Worm (Caenorhabditis elegans) whole organism, L4 larva: ENCODE data around the gene B0507.9.
A peak's percentile ranks its signal among the peaks of the same experiment; 100 is the strongest.

ENCODE experiments used
- D1046.2 ChIP-seq: fragments of 200-800 bp; sonication (Bioruptor generic); IDR thresholded peaks from 2 replicates; pipeline ENCODE4 v1.3.6; 2022; ENCODE audit warnings: missing genetic modification characterization, missing compliant biosample characterization
- F10B5.3 ChIP-seq: sonication (generic microtip); optimal IDR thresholded peaks from 2 replicates; lab custom pipeline; 2016; ENCODE audit warnings: mild to moderate bottlenecking, missing genetic modification characterization, missing compliant biosample characterization
- T20F7.1 ChIP-seq: fragments of 200-800 bp; sonication (Bioruptor generic); optimal IDR thresholded peaks from 2 replicates; lab custom pipeline; 2018; ENCODE audit warnings: mild to moderate bottlenecking, missing genetic modification characterization, missing compliant biosample characterization
- Y105C5A.15 ChIP-seq: fragments of 200-800 bp; sonication (Bioruptor generic); IDR thresholded peaks from 2 replicates; pipeline ENCODE4 v1.3.6; 2022; ENCODE audit warnings: missing genetic modification characterization, missing compliant biosample characterization
- Y75B8A.6 ChIP-seq: fragments of 200-800 bp; sonication (Bioruptor generic); IDR thresholded peaks from 2 replicates; pipeline ENCODE4 v1.3.6; 2022; ENCODE audit warnings: missing genetic modification reagents, missing genetic modification characterization, missing compliant biosample characterization
- ZK546.5 ChIP-seq, 2 experiments: sonication (generic microtip); optimal IDR thresholded peaks; 2 replicates each; lab custom pipeline; 2017; ENCODE audit warnings: missing biosample characterization in 2 of 2, missing genetic modification characterization in 2 of 2
- aly-2 ChIP-seq: sonication (generic microtip); optimal IDR thresholded peaks from 2 replicates; lab custom pipeline; 2018; ENCODE audit warnings: missing biosample characterization, missing genetic modification characterization
- attf-4 ChIP-seq: sonication (generic microtip); optimal IDR thresholded peaks from 3 replicates; lab custom pipeline; 2017; ENCODE audit warnings: missing biosample characterization, missing genetic modification characterization
- ceh-20 ChIP-seq: fragments of 200-800 bp; sonication (Bioruptor generic); IDR thresholded peaks from 2 replicates; pipeline ENCODE4 v1.3.6; 2022; ENCODE audit warnings: missing genetic modification reagents, missing genetic modification characterization, missing compliant biosample characterization
- ceh-28 ChIP-seq: fragments of 150-350 bp; optimal IDR thresholded peaks from 2 replicates; lab custom pipeline; 2014; ENCODE audit warnings: missing biosample characterization, missing genetic modification reagents, missing genetic modification characterization
- ceh-32 ChIP-seq: sonication (generic microtip); optimal IDR thresholded peaks from 2 replicates; lab custom pipeline; 2016; ENCODE audit warnings: mild to moderate bottlenecking, missing genetic modification characterization, missing compliant biosample characterization; ENCODE audit not compliant: poor library complexity
- ceh-62 ChIP-seq: sonication (generic microtip); optimal IDR thresholded peaks from 2 replicates; lab custom pipeline; 2017; ENCODE audit warnings: missing biosample characterization, missing genetic modification characterization
- daf-12 ChIP-seq: fragments of 150-350 bp; optimal IDR thresholded peaks from 2 replicates; lab custom pipeline; 2014; ENCODE audit warnings: missing biosample characterization, missing genetic modification reagents, missing genetic modification characterization
- daf-16 ChIP-seq, 3 experiments: sonication (generic microtip); optimal IDR thresholded peaks; 2 replicates each; lab custom pipeline; 2016 to 2017; ENCODE audit warnings: missing genetic modification characterization in 3 of 3, missing genetic modification reagents in 3 of 3, mild to moderate bottlenecking in 2 of 3, missing compliant biosample characterization in 2 of 3, missing biosample characterization in 1 of 3, moderate library complexity in 1 of 3
- daf-8 ChIP-seq: fragments of 200-800 bp; sonication (Bioruptor generic); IDR thresholded peaks from 2 replicates; pipeline ENCODE4 v1.3.6; 2022; ENCODE audit warnings: missing genetic modification characterization, missing compliant biosample characterization
- dmd-6 ChIP-seq: fragments of 200-800 bp; sonication (Bioruptor generic); IDR thresholded peaks from 2 replicates; pipeline ENCODE4 v1.3.6; 2022; ENCODE audit warnings: missing genetic modification reagents, missing genetic modification characterization, missing compliant biosample characterization
- dmd-9 ChIP-seq: fragments of 200-800 bp; sonication (Bioruptor generic); IDR thresholded peaks from 2 replicates; pipeline ENCODE4 v1.3.6; 2022; ENCODE audit warnings: missing genetic modification reagents, missing genetic modification characterization, missing compliant biosample characterization
- dve-1 ChIP-seq: sonication (generic microtip); optimal IDR thresholded peaks from 2 replicates; lab custom pipeline; 2017; ENCODE audit warnings: antibody characterized with exemption, mild to moderate bottlenecking, missing genetic modification characterization, missing compliant biosample characterization; ENCODE audit not compliant: insufficient read depth
- egl-43 ChIP-seq: fragments of 200-800 bp; sonication (Bioruptor generic); IDR thresholded peaks from 2 replicates; pipeline ENCODE4 v1.3.6; 2022; ENCODE audit warnings: missing genetic modification reagents, missing genetic modification characterization, missing compliant biosample characterization
- hlh-11 ChIP-seq: fragments of 200-800 bp; sonication (Bioruptor generic); optimal IDR thresholded peaks from 2 replicates; lab custom pipeline; 2018; ENCODE audit warnings: mild to moderate bottlenecking, missing genetic modification characterization, missing compliant biosample characterization
- jun-1 ChIP-seq: fragments of 150-350 bp; optimal IDR thresholded peaks from 2 replicates; lab custom pipeline; 2014; ENCODE audit warnings: missing biosample characterization, missing genetic modification reagents, missing genetic modification characterization
- lin-1 ChIP-seq: fragments of 200-800 bp; sonication (Bioruptor generic); IDR thresholded peaks from 2 replicates; pipeline ENCODE4 v1.3.6; 2022; ENCODE audit warnings: missing genetic modification reagents, missing genetic modification characterization, missing compliant biosample characterization
- lin-29 ChIP-seq: fragments of 200-800 bp; sonication (Bioruptor generic); IDR thresholded peaks from 2 replicates; pipeline ENCODE4 v1.3.6; 2022; ENCODE audit warnings: missing genetic modification reagents, missing genetic modification characterization, missing compliant biosample characterization
- lin-39 ChIP-seq: fragments of 150-350 bp; optimal IDR thresholded peaks from 2 replicates; lab custom pipeline; 2014; ENCODE audit warnings: missing biosample characterization, missing genetic modification reagents, missing genetic modification characterization
- lir-3 ChIP-seq: sonication (generic microtip); optimal IDR thresholded peaks from 2 replicates; lab custom pipeline; 2016; ENCODE audit warnings: mild to moderate bottlenecking, missing genetic modification characterization, missing compliant biosample characterization
- lsy-2 ChIP-seq, 2 experiments: fragments of 150-350 bp in 1 of 2; sonication (generic microtip) in 1 of 2; optimal IDR thresholded peaks; 2 replicates each; lab custom pipeline; 2014 to 2017; ENCODE audit warnings: missing biosample characterization in 2 of 2, missing genetic modification characterization in 2 of 2
- mep-1 ChIP-seq: fragments of 150-350 bp; sonication (generic microtip); optimal IDR thresholded peaks from 3 replicates; lab custom pipeline; 2014; ENCODE audit warnings: missing biosample characterization, missing genetic modification characterization
- mxl-3 ChIP-seq: fragments of 200-800 bp; sonication (Bioruptor generic); optimal IDR thresholded peaks from 2 replicates; lab custom pipeline; 2018; ENCODE audit warnings: mild to moderate bottlenecking, missing genetic modification characterization, missing compliant biosample characterization
- nhr-10 ChIP-seq: fragments of 150-350 bp; optimal IDR thresholded peaks from 2 replicates; lab custom pipeline; 2014; ENCODE audit warnings: missing biosample characterization, missing genetic modification characterization
- nhr-102 ChIP-seq: sonication (generic microtip); optimal IDR thresholded peaks from 2 replicates; lab custom pipeline; 2016; ENCODE audit warnings: mild to moderate bottlenecking, missing genetic modification characterization, moderate library complexity, missing compliant biosample characterization
- nhr-11 ChIP-seq: fragments of 150-350 bp; optimal IDR thresholded peaks from 2 replicates; lab custom pipeline; 2014; ENCODE audit warnings: missing biosample characterization, missing genetic modification characterization
- nhr-25 ChIP-seq: sonication (generic microtip); optimal IDR thresholded peaks from 2 replicates; lab custom pipeline; 2017; ENCODE audit warnings: missing genetic modification characterization, mild to moderate bottlenecking, missing compliant biosample characterization, antibody characterized with exemption, moderate library complexity, borderline replicate concordance; ENCODE audit not compliant: insufficient read depth
- nhr-28 ChIP-seq: fragments of 150-350 bp; optimal IDR thresholded peaks from 2 replicates; lab custom pipeline; 2014; ENCODE audit warnings: missing biosample characterization, missing genetic modification characterization
- nhr-41 ChIP-seq: fragments of 200-800 bp; sonication (Bioruptor generic); IDR thresholded peaks from 2 replicates; pipeline ENCODE4 v1.3.6; 2022; ENCODE audit warnings: missing genetic modification reagents, missing genetic modification characterization, missing compliant biosample characterization
- nhr-48 ChIP-seq: sonication (generic microtip); optimal IDR thresholded peaks from 2 replicates; lab custom pipeline; 2016; ENCODE audit warnings: mild to moderate bottlenecking, missing genetic modification characterization, missing compliant biosample characterization
- nhr-76 ChIP-seq: fragments of 150-350 bp; optimal IDR thresholded peaks from 2 replicates; lab custom pipeline; 2014; ENCODE audit warnings: missing biosample characterization, missing genetic modification characterization
- nhr-77 ChIP-seq: fragments of 150-350 bp; optimal IDR thresholded peaks from 2 replicates; lab custom pipeline; 2014; ENCODE audit warnings: missing biosample characterization, missing genetic modification characterization
- pha-4 ChIP-seq, 2 experiments: fragments of 150-350 bp in 1 of 2; fragments of 200-800 bp in 1 of 2; sonication (Bioruptor generic) in 1 of 2; IDR thresholded peaks in 1 of 2; optimal IDR thresholded peaks in 1 of 2; 2 replicates each; pipeline versions ENCODE4 v1.3.6 to Lab custom; 2014 to 2022; ENCODE audit warnings: missing genetic modification characterization in 2 of 2, missing genetic modification reagents in 2 of 2, missing biosample characterization in 1 of 2, missing compliant biosample characterization in 1 of 2
- php-3 ChIP-seq: fragments of 200-800 bp; sonication (Bioruptor generic); IDR thresholded peaks from 2 replicates; pipeline ENCODE4 v1.3.6; 2022; ENCODE audit warnings: missing genetic modification reagents, missing genetic modification characterization, missing compliant biosample characterization
- pqm-1 ChIP-seq: sonication (generic microtip); optimal IDR thresholded peaks from 2 replicates; lab custom pipeline; 2017; ENCODE audit warnings: missing biosample characterization, missing genetic modification characterization
- snpc-1.2 ChIP-seq: fragments of 200-800 bp; sonication (Bioruptor generic); IDR thresholded peaks from 2 replicates; pipeline ENCODE4 v1.3.6; 2022; ENCODE audit warnings: missing genetic modification reagents, missing genetic modification characterization, missing compliant biosample characterization
- snpc-4 ChIP-seq: fragments of 150-350 bp; optimal IDR thresholded peaks from 2 replicates; lab custom pipeline; 2014; ENCODE audit warnings: missing biosample characterization, missing genetic modification characterization
- spr-3 ChIP-seq: fragments of 200-800 bp; sonication (Bioruptor generic); optimal IDR thresholded peaks from 2 replicates; lab custom pipeline; 2018; ENCODE audit warnings: mild to moderate bottlenecking, missing genetic modification characterization, missing compliant biosample characterization
- tra-1 ChIP-seq: fragments of 200-800 bp; sonication (Bioruptor generic); IDR thresholded peaks from 2 replicates; pipeline ENCODE4 v1.3.6; 2022; ENCODE audit warnings: missing genetic modification reagents, missing genetic modification characterization, missing compliant biosample characterization
- unc-130 ChIP-seq: sonication (generic microtip); optimal IDR thresholded peaks from 2 replicates; lab custom pipeline; 2016; ENCODE audit warnings: missing genetic modification reagents, missing genetic modification characterization, missing compliant biosample characterization
- vab-7 ChIP-seq: fragments of 200-800 bp; sonication (Bioruptor generic); IDR thresholded peaks from 2 replicates; pipeline ENCODE4 v1.3.6; 2022; ENCODE audit warnings: missing genetic modification reagents, missing genetic modification characterization, missing compliant biosample characterization
- zfp-2 ChIP-seq: sonication (generic microtip); optimal IDR thresholded peaks from 2 replicates; lab custom pipeline; 2016; ENCODE audit warnings: mild to moderate bottlenecking, missing genetic modification characterization, missing compliant biosample characterization
- zfp-3 ChIP-seq: fragments of 200-800 bp; sonication (Bioruptor generic); conservative IDR thresholded peaks from 2 replicates; pipeline ENCODE4 v1.3.6; 2022; ENCODE audit warnings: missing genetic modification reagents, missing genetic modification characterization, missing compliant biosample characterization
- ztf-7 ChIP-seq: fragments of 150-350 bp; optimal IDR thresholded peaks from 2 replicates; lab custom pipeline; 2014; ENCODE audit warnings: missing biosample characterization, missing genetic modification characterization

Gene B0507.9

ce11 chrV:8768481-8768959 is 2.7 kb upstream of the B0507.9 start, which contains the start of gene B0507.3 (continued):
- TF ChIP-seq zfp-3 (GFP tag; lab: Robert Waterston, UW): no peak
- no peak for TF ChIP-seq jun-1 (tag; lab: Kevin White, UChicago)
- no peak for TF ChIP-seq Y105C5A.15 (GFP tag; lab: Robert Waterston, UW)
- peak; percentile 85 for TF ChIP-seq nhr-102 (tag; lab: Kevin White, UChicago)
- no peak; the same call in 1 of the 2 replicates for TF ChIP-seq ceh-20
- peak; percentile 98 for TF ChIP-seq tra-1 (GFP tag; lab: Robert Waterston, UW)
- TF ChIP-seq nhr-77 (tag; lab: Kevin White, UChicago): peak; percentile 88
- no peak for TF ChIP-seq daf-12 (tag; lab: Kevin White, UChicago)
- no peak for TF ChIP-seq lsy-2 (tag; optimal IDR thresholded peaks at IDR 0.05; lab: Kevin White, UChicago)
- TF ChIP-seq attf-4 (tag; lab: Kevin White, UChicago): no peak
- no peak for TF ChIP-seq dmd-9
- no peak for TF ChIP-seq vab-7 (GFP tag; lab: Robert Waterston, UW)
- TF ChIP-seq lir-3: no peak
- no peak for TF ChIP-seq daf-8
- TF ChIP-seq Y75B8A.6: no peak
- no peak for TF ChIP-seq lin-29
- TF ChIP-seq T20F7.1 (GFP tag; lab: Kevin White, UChicago): peak; percentile 29
- peak; percentile 55 for TF ChIP-seq nhr-48
- peak; percentile 77 for TF ChIP-seq nhr-41 (GFP tag; lab: Robert Waterston, UW)
- no peak for TF ChIP-seq lin-39
- no peak for TF ChIP-seq unc-130 (GFP tag; lab: Kevin White, UChicago)
- TF ChIP-seq aly-2 (tag; lab: Kevin White, UChicago): no peak
- TF ChIP-seq F10B5.3: no peak
- TF ChIP-seq zfp-2: no peak
- TF ChIP-seq hlh-11 (tag; lab: Kevin White, UChicago): peak; percentile 94
- TF ChIP-seq mxl-3 (GFP tag; lab: Kevin White, UChicago): peak; percentile 7
- no peak for TF ChIP-seq ZK546.5 (tag; optimal IDR thresholded peaks at IDR 0.05; lab: Kevin White, UChicago)
- peak; percentile 59; the same call in 1 of the 2 replicates for TF ChIP-seq pha-4 (GFP tag; IDR thresholded peaks at IDR 0.05; lab: Robert Waterston, UW)
- no peak for TF ChIP-seq pha-4 (tag; optimal IDR thresholded peaks at IDR 0.05; lab: Kevin White, UChicago)
- TF ChIP-seq ceh-32 (tag; lab: Kevin White, UChicago): no peak
- TF ChIP-seq ceh-62 (tag; lab: Kevin White, UChicago): no peak
- TF ChIP-seq ztf-7 (tag; lab: Kevin White, UChicago): no peak
- TF ChIP-seq egl-43 (GFP tag; lab: Robert Waterston, UW): no peak
- TF ChIP-seq ceh-28 (tag; lab: Kevin White, UChicago): no peak
- TF ChIP-seq daf-16 (GFP tag; optimal IDR thresholded peaks at IDR 0.05; lab: Kevin White, UChicago): peak in 1 of 2 experiments; percentile 93
- TF ChIP-seq daf-16 (tag; optimal IDR thresholded peaks at IDR 0.05; lab: Kevin White, UChicago): peak; percentile 98
- TF ChIP-seq php-3 (GFP tag; lab: Robert Waterston, UW): peak; percentile 97

ce11 chrV:8767493-8767892 is 1.7 kb upstream of the B0507.9 start:
- TF ChIP-seq ceh-32 (tag; lab: Kevin White, UChicago) (no peak), php-3 (GFP tag; lab: Robert Waterston, UW) (peak; percentile 79), D1046.2 (GFP tag; lab: Robert Waterston, UW) (no peak), tra-1 (GFP tag; lab: Robert Waterston, UW) (peak; percentile 18; the same call in 1 of the 2 replicates), nhr-11 (no peak), nhr-10 (tag; lab: Kevin White, UChicago) (no peak), Y105C5A.15 (GFP tag; lab: Robert Waterston, UW) (no peak), nhr-25 (no peak), snpc-4 (no peak), mep-1 (tag; lab: Kevin White, UChicago) (no peak), spr-3 (GFP tag; lab: Kevin White, UChicago) (no peak), dve-1 (peak; percentile 55), nhr-76 (tag; lab: Kevin White, UChicago) (no peak), pqm-1 (tag; lab: Kevin White, UChicago) (peak; percentile 85), egl-43 (GFP tag; lab: Robert Waterston, UW) (no peak), snpc-1.2 (GFP tag; lab: Robert Waterston, UW) (no peak), unc-130 (GFP tag; lab: Kevin White, UChicago) (no peak), nhr-28 (tag; lab: Kevin White, UChicago) (peak; percentile 62), daf-16 (GFP tag; optimal IDR thresholded peaks at IDR 0.05; lab: Kevin White, UChicago) (no peak), daf-16 (tag; optimal IDR thresholded peaks at IDR 0.05; lab: Kevin White, UChicago) (peak; percentile 92), dmd-6 (GFP tag; lab: Robert Waterston, UW) (peak; percentile 18; the same call in 1 of the 2 replicates), lin-1 (GFP tag; lab: Robert Waterston, UW) (0 out of 2 replicates have a peak, but pooled peaks have one; percentile 25), nhr-77 (tag; lab: Kevin White, UChicago) (peak; percentile 51)
